Worm (Caenorhabditis elegans) whole organism, L3 larva: Measurements from ENCODE around the gene dpf-4.

Experiments
- R02D3.7 ChIP-seq: fragments of 150-350 bp; optimal IDR thresholded peaks from 2 replicates; lab custom pipeline; 2014; ENCODE audit warnings: missing biosample characterization, missing genetic modification characterization
- ZK546.5 ChIP-seq: sonication (generic microtip); optimal IDR thresholded peaks from 2 replicates; lab custom pipeline; 2017; ENCODE audit warnings: missing biosample characterization, missing genetic modification characterization
- aly-2 ChIP-seq: fragments of 150-350 bp; optimal IDR thresholded peaks from 2 replicates; lab custom pipeline; 2014; ENCODE audit warnings: missing biosample characterization, missing genetic modification characterization
- ama-1 ChIP-seq: fragments of 150-350 bp; optimal IDR thresholded peaks from 2 replicates; lab custom pipeline; 2018
- ceh-16 ChIP-seq: sonication (generic microtip); optimal IDR thresholded peaks from 2 replicates; lab custom pipeline; 2017; ENCODE audit warnings: missing biosample characterization, missing genetic modification characterization
- ceh-28 ChIP-seq: fragments of 150-350 bp; optimal IDR thresholded peaks from 2 replicates; lab custom pipeline; 2014; ENCODE audit warnings: missing biosample characterization, missing genetic modification reagents, missing genetic modification characterization
- ceh-82 ChIP-seq: fragments of 150-350 bp; optimal IDR thresholded peaks from 2 replicates; lab custom pipeline; 2014; ENCODE audit warnings: missing biosample characterization, missing genetic modification characterization
- ceh-9 ChIP-seq: sonication (generic microtip); optimal IDR thresholded peaks from 2 replicates; lab custom pipeline; 2018; ENCODE audit warnings: missing biosample characterization, missing genetic modification characterization
- daf-12 ChIP-seq: fragments of 150-350 bp; optimal IDR thresholded peaks from 2 replicates; lab custom pipeline; 2014; ENCODE audit warnings: missing biosample characterization, missing genetic modification reagents, missing genetic modification characterization
- egl-27 ChIP-seq: sonication (generic microtip); optimal IDR thresholded peaks from 4 replicates; lab custom pipeline; 2017; ENCODE audit warnings: missing biosample characterization, missing genetic modification reagents, missing genetic modification characterization
- elt-1 ChIP-seq: fragments of 150-350 bp; optimal IDR thresholded peaks from 2 replicates; lab custom pipeline; 2014; ENCODE audit warnings: missing biosample characterization, missing genetic modification characterization
- elt-2 ChIP-seq: sonication (generic microtip); optimal IDR thresholded peaks from 2 replicates; lab custom pipeline; 2016; ENCODE audit warnings: missing genetic modification reagents, mild to moderate bottlenecking, missing genetic modification characterization, missing compliant biosample characterization
- elt-3 ChIP-seq, 3 experiments: fragments of 150-350 bp in 1 of 3; sonication (generic microtip) in 2 of 3; optimal IDR thresholded peaks; 2 replicates in 2 of 3; 4 replicates in 1 of 3; lab custom pipeline; 2014 to 2017; ENCODE audit warnings: missing biosample characterization in 3 of 3, missing genetic modification characterization in 3 of 3
- eor-1 ChIP-seq, 2 experiments: fragments of 150-350 bp; optimal IDR thresholded peaks; 2 replicates each; lab custom pipeline; 2014 to 2018; ENCODE audit warnings: missing biosample characterization in 2 of 2, missing genetic modification characterization in 2 of 2
- fkh-10 ChIP-seq: sonication (generic microtip); optimal IDR thresholded peaks from 2 replicates; lab custom pipeline; 2017; ENCODE audit warnings: missing biosample characterization, missing genetic modification reagents, missing genetic modification characterization
- fkh-2 ChIP-seq: fragments of 150-350 bp; optimal IDR thresholded peaks from 2 replicates; lab custom pipeline; 2014; ENCODE audit warnings: missing biosample characterization, missing genetic modification reagents, missing genetic modification characterization
- fos-1 ChIP-seq: fragments of 150-350 bp; optimal IDR thresholded peaks from 2 replicates; lab custom pipeline; 2014; ENCODE audit warnings: missing biosample characterization, missing genetic modification characterization
- hmg-11 ChIP-seq: sonication (generic microtip); optimal IDR thresholded peaks from 2 replicates; lab custom pipeline; 2016; ENCODE audit warnings: missing genetic modification characterization, missing compliant biosample characterization
- jun-1 ChIP-seq: fragments of 150-350 bp; optimal IDR thresholded peaks from 2 replicates; lab custom pipeline; 2014; ENCODE audit warnings: missing biosample characterization, missing genetic modification reagents, missing genetic modification characterization
- lin-15B ChIP-seq: fragments of 150-350 bp; optimal IDR thresholded peaks from 2 replicates; lab custom pipeline; 2014; ENCODE audit warnings: missing biosample characterization, missing genetic modification characterization
- lin-39 ChIP-seq: fragments of 150-350 bp; optimal IDR thresholded peaks from 2 replicates; lab custom pipeline; 2018; ENCODE audit warnings: missing biosample characterization, missing genetic modification reagents, missing genetic modification characterization
- lsy-12 ChIP-seq: sonication (generic microtip); optimal IDR thresholded peaks from 2 replicates; lab custom pipeline; 2016; ENCODE audit warnings: mild to moderate bottlenecking, missing genetic modification characterization, missing compliant biosample characterization
- mdl-1 ChIP-seq: fragments of 150-350 bp; optimal IDR thresholded peaks from 2 replicates; lab custom pipeline; 2014; ENCODE audit warnings: missing biosample characterization, missing genetic modification characterization
- mml-1 ChIP-seq: fragments of 150-350 bp; sonication (generic microtip); optimal IDR thresholded peaks from 3 replicates; lab custom pipeline; 2014; ENCODE audit warnings: missing biosample characterization, missing genetic modification characterization
- nfya-1 ChIP-seq: sonication (generic microtip); optimal IDR thresholded peaks from 2 replicates; lab custom pipeline; 2017; ENCODE audit warnings: missing genetic modification characterization, mild to moderate bottlenecking, missing compliant biosample characterization, antibody characterized with exemption, moderate library complexity; ENCODE audit not compliant: insufficient read depth
- nhr-11 ChIP-seq: fragments of 150-350 bp; optimal IDR thresholded peaks from 2 replicates; lab custom pipeline; 2014; ENCODE audit warnings: missing biosample characterization, missing genetic modification characterization
- nhr-12 ChIP-seq: fragments of 150-350 bp; optimal IDR thresholded peaks from 2 replicates; lab custom pipeline; 2014; ENCODE audit warnings: missing biosample characterization, missing genetic modification characterization
- nhr-23 ChIP-seq: fragments of 150-350 bp; optimal IDR thresholded peaks from 2 replicates; lab custom pipeline; 2014; ENCODE audit warnings: missing biosample characterization, missing genetic modification reagents, missing genetic modification characterization
- nhr-43 ChIP-seq: sonication (generic microtip); optimal IDR thresholded peaks from 2 replicates; lab custom pipeline; 2016; ENCODE audit warnings: mild to moderate bottlenecking, missing genetic modification characterization, missing compliant biosample characterization; ENCODE audit not compliant: poor library complexity, severe bottlenecking
- nhr-67 ChIP-seq: fragments of 150-350 bp; optimal IDR thresholded peaks from 2 replicates; lab custom pipeline; 2014; ENCODE audit warnings: missing biosample characterization, missing genetic modification characterization
- nhr-76 ChIP-seq: fragments of 150-350 bp; sonication (generic microtip); optimal IDR thresholded peaks from 5 replicates; lab custom pipeline; 2014; ENCODE audit warnings: missing biosample characterization, missing genetic modification characterization
- nhr-77 ChIP-seq: fragments of 150-350 bp; optimal IDR thresholded peaks from 2 replicates; lab custom pipeline; 2014; ENCODE audit warnings: missing biosample characterization, missing genetic modification characterization
- pha-4 ChIP-seq: fragments of 150-350 bp; optimal IDR thresholded peaks from 2 replicates; lab custom pipeline; 2014; ENCODE audit warnings: missing biosample characterization, missing genetic modification reagents, missing genetic modification characterization
- pqm-1 ChIP-seq: fragments of 150-350 bp; optimal IDR thresholded peaks from 2 replicates; lab custom pipeline; 2017; ENCODE audit warnings: missing biosample characterization, missing genetic modification characterization, inconsistent platforms
- sea-2 ChIP-seq: fragments of 150-350 bp; sonication (generic microtip); optimal IDR thresholded peaks from 4 replicates; lab custom pipeline; 2014; ENCODE audit warnings: missing biosample characterization, missing genetic modification reagents, missing genetic modification characterization
- tbx-2 ChIP-seq: sonication (generic microtip); optimal IDR thresholded peaks from 2 replicates; lab custom pipeline; 2016; ENCODE audit warnings: mild to moderate bottlenecking, missing genetic modification characterization, missing compliant biosample characterization
- unc-39 ChIP-seq: sonication (generic microtip); optimal IDR thresholded peaks from 4 replicates; lab custom pipeline; 2017; ENCODE audit warnings: missing biosample characterization, missing genetic modification characterization
- unc-62 ChIP-seq: fragments of 150-350 bp; sonication (generic microtip); optimal IDR thresholded peaks from 4 replicates; lab custom pipeline; 2014; ENCODE audit warnings: missing biosample characterization, missing genetic modification reagents, missing genetic modification characterization
- zag-1 ChIP-seq: fragments of 150-350 bp; optimal IDR thresholded peaks from 2 replicates; lab custom pipeline; 2014; ENCODE audit warnings: missing biosample characterization, missing genetic modification characterization
- ztf-11 ChIP-seq: fragments of 150-350 bp; optimal IDR thresholded peaks from 2 replicates; lab custom pipeline; 2014; ENCODE audit warnings: missing biosample characterization, missing genetic modification characterization
- ztf-4 ChIP-seq: fragments of 150-350 bp; optimal IDR thresholded peaks from 2 replicates; lab custom pipeline; 2014; ENCODE audit warnings: missing biosample characterization, missing genetic modification characterization

Gene dpf-4

DNA sequence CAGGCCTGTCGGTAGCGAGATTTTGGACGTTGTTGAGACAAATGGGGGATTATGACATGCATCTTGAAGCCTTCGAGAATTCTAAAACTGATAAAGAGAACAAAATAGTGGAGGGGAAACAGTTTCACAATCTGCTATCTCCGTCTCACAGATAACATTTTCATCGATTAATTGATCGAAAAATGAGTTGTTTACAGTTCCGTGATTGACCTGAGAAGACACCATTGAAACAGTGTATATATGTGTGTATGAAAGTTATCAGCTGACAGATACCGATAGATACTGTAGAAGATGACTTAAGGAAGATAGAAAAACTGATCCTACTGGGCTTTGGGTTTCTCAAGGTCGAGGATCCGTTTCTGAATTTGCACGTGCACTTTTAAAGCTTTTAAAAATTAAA lies 20.0 kb upstream of the dpf-4 start:
- peak; percentile 83 for TF ChIP-seq ceh-28 (tag; lab: Kevin White, UChicago)
- no peak for TF ChIP-seq nhr-11 (tag; lab: Kevin White, UChicago)
- no peak for TF ChIP-seq fkh-2 (tag; lab: Kevin White, UChicago)
- TF ChIP-seq nhr-76 (tag; lab: Kevin White, UChicago): no peak
- TF ChIP-seq sea-2: no peak
- no peak for TF ChIP-seq fkh-10 (GFP tag; lab: Kevin White, UChicago)
- no peak for TF ChIP-seq hmg-11 (tag; lab: Kevin White, UChicago)
- peak; percentile 76 for TF ChIP-seq elt-2 (tag; lab: Kevin White, UChicago)
- TF ChIP-seq lsy-12 (tag; lab: Kevin White, UChicago): no peak
- peak; percentile 69 for TF ChIP-seq nhr-43
- no peak for TF ChIP-seq lin-15B (tag; lab: Kevin White, UChicago)
- no peak for TF ChIP-seq nhr-12 (tag; lab: Kevin White, UChicago)
- TF ChIP-seq nhr-23 (tag; lab: Kevin White, UChicago): peak; percentile 61
- no peak for TF ChIP-seq fos-1 (tag; lab: Kevin White, UChicago)
- TF ChIP-seq ztf-4 (tag; lab: Kevin White, UChicago): no peak
- no peak for TF ChIP-seq ceh-16 (tag; lab: Kevin White, UChicago)
- no peak for TF ChIP-seq lin-39 (tag; lab: Kevin White, UChicago)
- no peak for TF ChIP-seq pha-4 (tag; lab: Kevin White, UChicago)
- no peak for TF ChIP-seq ztf-11 (tag; lab: Kevin White, UChicago)
- TF ChIP-seq zag-1 (tag; lab: Kevin White, UChicago): no peak
- peak; percentile 31 for TF ChIP-seq jun-1 (tag; lab: Kevin White, UChicago)
- TF ChIP-seq ceh-9: no peak
- TF ChIP-seq R02D3.7 (tag; lab: Kevin White, UChicago): no peak
- peak in 1 of 3 experiments; percentile 10 for TF ChIP-seq elt-3 (tag; optimal IDR thresholded peaks at IDR 0.05; lab: Kevin White, UChicago)
- peak; percentile 83 for TF ChIP-seq pqm-1
- TF ChIP-seq elt-1: no peak

DNA sequence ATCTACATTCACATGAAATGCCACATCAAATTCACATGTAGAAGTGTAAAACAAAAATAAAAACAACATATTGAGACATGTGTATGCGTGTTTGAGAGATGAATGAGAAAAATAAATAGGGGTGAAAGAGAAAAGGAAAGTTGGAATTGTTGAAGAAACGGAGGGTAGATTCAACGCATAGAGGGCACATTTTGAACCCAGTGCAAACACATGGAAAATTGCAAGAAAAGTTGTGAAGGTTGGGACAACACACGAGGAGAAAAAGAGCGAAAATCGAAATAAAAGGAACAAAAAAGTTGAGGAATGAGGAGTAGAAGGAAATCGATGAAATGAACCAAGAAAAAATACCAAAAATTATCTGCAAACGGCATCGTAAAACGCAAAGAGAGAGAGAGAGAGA lies 19.5 kb upstream of the dpf-4 start:
- TF ChIP-seq ceh-16 (tag; lab: Kevin White, UChicago) (no peak), aly-2 (tag; lab: Kevin White, UChicago) (no peak), mml-1 (peak; percentile 36)

- TF ChIP-seq elt-2 (tag; lab: Kevin White, UChicago) (peak; percentile 75), pqm-1 (peak; percentile 61), ceh-9 (no peak)
Observed at ce11 chrIII:5840277-5840676, 18.8 kb upstream of the dpf-4 start.

- no peak for TF ChIP-seq ceh-28 (tag; lab: Kevin White, UChicago)
- TF ChIP-seq lsy-12 (tag; lab: Kevin White, UChicago): no peak
- no peak for TF ChIP-seq nhr-43
- no peak for TF ChIP-seq nhr-23 (tag; lab: Kevin White, UChicago)
- no peak for TF ChIP-seq lin-39 (tag; lab: Kevin White, UChicago)
- no peak for TF ChIP-seq unc-39
- TF ChIP-seq mdl-1 (tag; lab: Kevin White, UChicago): no peak
- no peak for TF ChIP-seq nfya-1 (tag; lab: Kevin White, UChicago)
- peak; percentile 62 for TF ChIP-seq elt-1
- peak; percentile 50 for TF ChIP-seq ama-1 (lab: Kevin White, UChicago)
- no peak for TF ChIP-seq tbx-2 (tag; lab: Kevin White, UChicago)
- TF ChIP-seq nhr-77: no peak
- no peak for TF ChIP-seq sea-2
Observed at ce11 chrIII:5840815-5841573, 18.1 kb upstream of the dpf-4 start.

DNA sequence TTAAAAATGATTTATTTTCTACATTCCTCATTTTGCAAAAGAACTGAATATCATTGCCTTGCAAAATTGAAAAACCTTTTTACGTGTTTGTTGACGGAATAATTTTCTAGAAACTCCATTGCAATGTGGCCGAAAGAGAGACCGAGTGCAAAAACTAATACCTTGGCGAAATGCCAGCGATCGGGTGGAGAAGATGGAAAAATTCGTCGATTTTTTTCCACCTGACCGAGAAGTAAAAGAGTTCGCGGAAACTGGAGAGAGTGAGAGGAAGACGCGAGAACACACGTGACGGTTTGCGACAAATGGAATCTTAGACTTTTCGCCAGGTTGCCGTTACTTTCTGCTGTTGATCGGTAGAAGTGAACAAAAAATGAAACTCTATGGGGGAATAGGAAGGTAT lies 17.4 kb upstream of the dpf-4 start:
- TF ChIP-seq R02D3.7 (tag; lab: Kevin White, UChicago) (no peak), zag-1 (tag; lab: Kevin White, UChicago) (no peak), unc-39 (no peak), ztf-4 (tag; lab: Kevin White, UChicago) (no peak), aly-2 (tag; lab: Kevin White, UChicago) (no peak), ceh-82 (tag; lab: Kevin White, UChicago) (no peak), unc-62 (GFP tag; lab: Kevin White, UChicago) (no peak), jun-1 (tag; lab: Kevin White, UChicago) (peak; percentile 23), ceh-28 (tag; lab: Kevin White, UChicago) (no peak), sea-2 (no peak), nhr-67 (tag; lab: Kevin White, UChicago) (no peak), nhr-77 (no peak), elt-1 (no peak), tbx-2 (tag; lab: Kevin White, UChicago) (no peak), pqm-1 (no peak), egl-27 (no peak), pha-4 (tag; lab: Kevin White, UChicago) (peak; percentile 53), daf-12 (tag; lab: Kevin White, UChicago) (no peak), ceh-16 (tag; lab: Kevin White, UChicago) (no peak), fos-1 (tag; lab: Kevin White, UChicago) (no peak), mml-1 (no peak), elt-3 (tag; optimal IDR thresholded peaks at IDR 0.05; lab: Kevin White, UChicago) (no peak), eor-1 (tag; optimal IDR thresholded peaks at IDR 0.05; lab: Kevin White, UChicago) (no peak), fkh-2 (tag; lab: Kevin White, UChicago) (no peak), nhr-43 (no peak), nhr-76 (tag; lab: Kevin White, UChicago) (no peak), ZK546.5 (no peak)
